Worm (Caenorhabditis elegans): ENCODE measurements around the gene F40G12.11.

F40G12.11 gene

ce11 chrV:14322743-14323142 lies 36.8 kb downstream of the F40G12.11 start, which contains the start of gene F47B8.3:
TSS of gene F47B8.3 (minus strand) at chrV:14323003.
- TF ChIP-seq ets-7 (tag; optimal IDR thresholded peaks at IDR 0.05) (no peak), tbx-11 (GFP tag; IDR thresholded peaks at IDR 0.05) (no peak), pes-1 (GFP tag; IDR thresholded peaks at IDR 0.05) (no peak), flt-1 (GFP tag; IDR thresholded peaks at IDR 0.05) (no peak), tbx-37 (GFP tag; conservative IDR thresholded peaks at IDR 0.05) (no peak), sea-1 (GFP tag; conservative IDR thresholded peaks at IDR 0.05) (no peak), ceh-36 (tag; optimal IDR thresholded peaks at IDR 0.05) (no peak), hnd-1 (tag; optimal IDR thresholded peaks at IDR 0.05) (no peak)

ce11 chrV:14324502-14325467 lies 38.8 kb downstream of the F40G12.11 start, which contains the start of the genes F47B8.4 and F47B8.18:
TSS of gene F47B8.4 (minus strand) at chrV:14324673.
TSS of gene F47B8.18 (minus strand) at chrV:14325464.
- TF ChIP-seq B0310.2 (tag; optimal IDR thresholded peaks at IDR 0.05): no peak
- peak; percentile 26 for TF ChIP-seq aly-1 (tag; optimal IDR thresholded peaks at IDR 0.05)

- TF ChIP-seq scrt-1 (GFP tag; IDR thresholded peaks at IDR 0.05): no peak
- no peak for TF ChIP-seq F13C5.2 (tag; optimal IDR thresholded peaks at IDR 0.05)
- no peak for TF ChIP-seq ama-1 (optimal IDR thresholded peaks at IDR 0.05)
- TF ChIP-seq tra-4 (tag; optimal IDR thresholded peaks at IDR 0.05): no peak
- TF ChIP-seq aly-1 (tag; optimal IDR thresholded peaks at IDR 0.05): no peak
- TF ChIP-seq hnd-1 (tag; optimal IDR thresholded peaks at IDR 0.05): no peak
- no peak for TF ChIP-seq ceh-36 (tag; optimal IDR thresholded peaks at IDR 0.05)
- no peak for TF ChIP-seq hmg-4 (GFP tag; optimal IDR thresholded peaks at IDR 0.05)
- no peak for TF ChIP-seq pes-1 (GFP tag; IDR thresholded peaks at IDR 0.05)
- TF ChIP-seq flt-1 (GFP tag; IDR thresholded peaks at IDR 0.05): no peak
- TF ChIP-seq B0310.2 (tag; optimal IDR thresholded peaks at IDR 0.05): no peak
- no peak for TF ChIP-seq tbx-11 (GFP tag; IDR thresholded peaks at IDR 0.05)
- TF ChIP-seq sea-1 (GFP tag; conservative IDR thresholded peaks at IDR 0.05): no peak
- TF ChIP-seq ets-7 (tag; optimal IDR thresholded peaks at IDR 0.05): no peak
- TF ChIP-seq hmbx-1 (tag; optimal IDR thresholded peaks at IDR 0.05): no peak
- no peak for TF ChIP-seq ceh-13 (GFP tag; optimal IDR thresholded peaks at IDR 0.05)
Measured at ce11 chrV:14327776-14328175, 41.8 kb downstream of the F40G12.11 start, which contains the start of gene F47B8.5. TSS of gene F47B8.5 (minus strand) at chrV:14327876.

ce11 chrV:14328806-14329205 lies 42.8 kb downstream of the F40G12.11 start, which contains the start of gene pepm-1:
TSS of gene pepm-1 (plus strand) at chrV:14329106.
- no peak for TF ChIP-seq ama-1 (optimal IDR thresholded peaks at IDR 0.05)
- no peak for TF ChIP-seq hnd-1 (tag; optimal IDR thresholded peaks at IDR 0.05)
- no peak for TF ChIP-seq hmg-4 (GFP tag; optimal IDR thresholded peaks at IDR 0.05)
- TF ChIP-seq sea-1 (GFP tag; conservative IDR thresholded peaks at IDR 0.05): no peak
- TF ChIP-seq ceh-13 (GFP tag; optimal IDR thresholded peaks at IDR 0.05): no peak
- no peak for TF ChIP-seq hmbx-1 (tag; optimal IDR thresholded peaks at IDR 0.05)
- TF ChIP-seq tra-4 (tag; optimal IDR thresholded peaks at IDR 0.05): no peak
- no peak for TF ChIP-seq ceh-36 (tag; optimal IDR thresholded peaks at IDR 0.05)
- TF ChIP-seq tbx-37 (GFP tag; conservative IDR thresholded peaks at IDR 0.05): no peak
- TF ChIP-seq aly-1 (tag; optimal IDR thresholded peaks at IDR 0.05): no peak
- TF ChIP-seq pes-1 (GFP tag; IDR thresholded peaks at IDR 0.05): no peak
- TF ChIP-seq tbx-11 (GFP tag; IDR thresholded peaks at IDR 0.05): no peak
- TF ChIP-seq B0310.2 (tag; optimal IDR thresholded peaks at IDR 0.05): no peak
- no peak for TF ChIP-seq flt-1 (GFP tag; IDR thresholded peaks at IDR 0.05)
- TF ChIP-seq ets-7 (tag; optimal IDR thresholded peaks at IDR 0.05): no peak

- TF ChIP-seq tbx-11 (GFP tag; IDR thresholded peaks at IDR 0.05): no peak
- no peak for TF ChIP-seq tra-4 (tag; optimal IDR thresholded peaks at IDR 0.05)
- TF ChIP-seq flt-1 (GFP tag; IDR thresholded peaks at IDR 0.05): no peak
- no peak for TF ChIP-seq F13C5.2 (tag; optimal IDR thresholded peaks at IDR 0.05)
- no peak for TF ChIP-seq B0310.2 (tag; optimal IDR thresholded peaks at IDR 0.05)
- TF ChIP-seq ceh-36 (tag; optimal IDR thresholded peaks at IDR 0.05): no peak
- TF ChIP-seq ets-7 (tag; optimal IDR thresholded peaks at IDR 0.05): no peak
- no peak for TF ChIP-seq hmg-4 (GFP tag; optimal IDR thresholded peaks at IDR 0.05)
- no peak for TF ChIP-seq hnd-1 (tag; optimal IDR thresholded peaks at IDR 0.05)
- TF ChIP-seq pes-1 (GFP tag; IDR thresholded peaks at IDR 0.05): no peak
- no peak for TF ChIP-seq ama-1 (optimal IDR thresholded peaks at IDR 0.05)
- TF ChIP-seq ceh-13 (GFP tag; optimal IDR thresholded peaks at IDR 0.05): no peak
- TF ChIP-seq aly-1 (tag; optimal IDR thresholded peaks at IDR 0.05): no peak
- TF ChIP-seq hmbx-1 (tag; optimal IDR thresholded peaks at IDR 0.05): no peak
- TF ChIP-seq sea-1 (GFP tag; conservative IDR thresholded peaks at IDR 0.05): no peak
- no peak for TF ChIP-seq scrt-1 (GFP tag; IDR thresholded peaks at IDR 0.05)
- no peak for TF ChIP-seq tbx-37 (GFP tag; conservative IDR thresholded peaks at IDR 0.05)
Measured at ce11 chrV:14331477-14331876, 45.5 kb downstream of the F40G12.11 start, which contains the start of gene F47B8.8. TSS of gene F47B8.8 (plus strand) at chrV:14331733.

ce11 chrV:14333116-14333515 lies 47.1 kb downstream of the F40G12.11 start, which contains the start of gene srm-4:
TSS of gene srm-4 (plus strand) at chrV:14333416.
- TF ChIP-seq aly-1 (tag; optimal IDR thresholded peaks at IDR 0.05) (no peak), pes-1 (GFP tag; IDR thresholded peaks at IDR 0.05) (no peak), F13C5.2 (tag; optimal IDR thresholded peaks at IDR 0.05) (no peak), tbx-37 (GFP tag; conservative IDR thresholded peaks at IDR 0.05) (no peak), hmg-4 (GFP tag; optimal IDR thresholded peaks at IDR 0.05) (no peak), tra-4 (tag; optimal IDR thresholded peaks at IDR 0.05) (no peak), scrt-1 (GFP tag; IDR thresholded peaks at IDR 0.05) (no peak), sea-1 (GFP tag; conservative IDR thresholded peaks at IDR 0.05) (no peak), ama-1 (optimal IDR thresholded peaks at IDR 0.05) (no peak), B0310.2 (tag; optimal IDR thresholded peaks at IDR 0.05) (no peak), ets-7 (tag; optimal IDR thresholded peaks at IDR 0.05) (no peak), hmbx-1 (tag; optimal IDR thresholded peaks at IDR 0.05) (no peak), tbx-11 (GFP tag; IDR thresholded peaks at IDR 0.05) (no peak), hnd-1 (tag; optimal IDR thresholded peaks at IDR 0.05) (no peak), ceh-13 (GFP tag; optimal IDR thresholded peaks at IDR 0.05) (no peak), flt-1 (GFP tag; IDR thresholded peaks at IDR 0.05) (no peak), ceh-36 (tag; optimal IDR thresholded peaks at IDR 0.05) (no peak)

All from whole organism, early embryonic.